Worm (Caenorhabditis elegans) whole organism, early embryonic: ENCODE measurements around the gene ZC239.21.

Source experiments
- B0310.2 ChIP-seq: sonication (generic microtip); optimal IDR thresholded peaks from 2 replicates; lab custom pipeline; 2016; ENCODE audit warnings: mild to moderate bottlenecking, missing genetic modification characterization, missing compliant biosample characterization
- F13C5.2 ChIP-seq: sonication (generic microtip); optimal IDR thresholded peaks from 2 replicates; lab custom pipeline; 2017; ENCODE audit warnings: mild to moderate bottlenecking, missing genetic modification characterization, inconsistent platforms, missing compliant biosample characterization
- aly-1 ChIP-seq: sonication (generic microtip); optimal IDR thresholded peaks from 2 replicates; lab custom pipeline; 2016; ENCODE audit warnings: missing genetic modification characterization, missing compliant biosample characterization
- ama-1 ChIP-seq: fragments of 150-350 bp; optimal IDR thresholded peaks from 2 replicates; lab custom pipeline; 2014
- ceh-13 ChIP-seq: fragments of 200-800 bp; sonication (Bioruptor generic); optimal IDR thresholded peaks from 2 replicates; lab custom pipeline; 2018; ENCODE audit warnings: mild to moderate bottlenecking, missing genetic modification characterization, missing compliant biosample characterization
- ceh-36 ChIP-seq: sonication (generic microtip); optimal IDR thresholded peaks from 2 replicates; lab custom pipeline; 2016; ENCODE audit warnings: missing genetic modification characterization, inconsistent platforms, missing compliant biosample characterization
- ets-7 ChIP-seq: sonication (generic microtip); optimal IDR thresholded peaks from 2 replicates; lab custom pipeline; 2016; ENCODE audit warnings: missing genotype, missing genetic modification characterization, missing compliant biosample characterization
- hmbx-1 ChIP-seq: sonication (generic microtip); optimal IDR thresholded peaks from 2 replicates; lab custom pipeline; 2016; ENCODE audit warnings: mild to moderate bottlenecking, missing genetic modification characterization, missing compliant biosample characterization
- hmg-4 ChIP-seq: fragments of 200-800 bp; sonication (Bioruptor generic); optimal IDR thresholded peaks from 2 replicates; lab custom pipeline; 2018; ENCODE audit warnings: mild to moderate bottlenecking, missing genetic modification characterization, missing compliant biosample characterization
- hnd-1 ChIP-seq: sonication (generic microtip); optimal IDR thresholded peaks from 2 replicates; lab custom pipeline; 2016; ENCODE audit warnings: missing genetic modification characterization, missing compliant biosample characterization
- pes-1 ChIP-seq: fragments of 200-800 bp; sonication (Bioruptor generic); IDR thresholded peaks from 2 replicates; pipeline ENCODE4 v1.3.6; 2022; ENCODE audit warnings: missing genetic modification reagents, missing genetic modification characterization, missing compliant biosample characterization
- scrt-1 ChIP-seq: fragments of 200-800 bp; sonication (Bioruptor generic); IDR thresholded peaks from 2 replicates; pipeline ENCODE4 v1.3.6; 2022; ENCODE audit warnings: missing genetic modification characterization, missing compliant biosample characterization
- sea-1 ChIP-seq: fragments of 200-800 bp; sonication (Bioruptor generic); conservative IDR thresholded peaks from 2 replicates; pipeline ENCODE4 v1.3.6; 2022; ENCODE audit warnings: missing genetic modification characterization, missing compliant biosample characterization
- tbx-11 ChIP-seq: fragments of 200-800 bp; sonication (Bioruptor generic); IDR thresholded peaks from 2 replicates; pipeline ENCODE4 v1.3.6; 2022; ENCODE audit warnings: missing genetic modification characterization, missing compliant biosample characterization
- tbx-37 ChIP-seq: fragments of 200-800 bp; sonication (Bioruptor generic); conservative IDR thresholded peaks from 2 replicates; pipeline ENCODE4 v1.3.6; 2022; ENCODE audit warnings: missing genetic modification reagents, missing genetic modification characterization, missing compliant biosample characterization
- tra-4 ChIP-seq: sonication (generic microtip); optimal IDR thresholded peaks from 2 replicates; lab custom pipeline; 2017; ENCODE audit warnings: missing genetic modification characterization, missing compliant biosample characterization

The ZC239.21 gene

ce11 chrII:3250195-3250594, 43.5 kb downstream of the ZC239.21 start:
- TF ChIP-seq ceh-36 (tag; lab: Kevin White, UChicago) (no peak), hmbx-1 (tag; lab: Kevin White, UChicago) (no peak), ets-7 (tag; lab: Kevin White, UChicago) (no peak), sea-1 (GFP tag; lab: Robert Waterston, UW) (no peak), ama-1 (no peak), tbx-37 (GFP tag; lab: Robert Waterston, UW) (no peak), pes-1 (GFP tag; lab: Robert Waterston, UW) (no peak), aly-1 (tag; lab: Kevin White, UChicago) (no peak), B0310.2 (no peak), tbx-11 (GFP tag; lab: Robert Waterston, UW) (no peak), hmg-4 (GFP tag; lab: Kevin White, UChicago) (no peak), hnd-1 (tag; lab: Kevin White, UChicago) (no peak), F13C5.2 (tag; lab: Kevin White, UChicago) (no peak)

- TF ChIP-seq aly-1 (tag; lab: Kevin White, UChicago) (no peak), F13C5.2 (tag; lab: Kevin White, UChicago) (no peak), tbx-37 (GFP tag; lab: Robert Waterston, UW) (no peak), B0310.2 (no peak), sea-1 (GFP tag; lab: Robert Waterston, UW) (no peak), ceh-13 (GFP tag; lab: Kevin White, UChicago) (no peak), hmbx-1 (tag; lab: Kevin White, UChicago) (no peak), pes-1 (GFP tag; lab: Robert Waterston, UW) (no peak), tra-4 (no peak), hmg-4 (GFP tag; lab: Kevin White, UChicago) (no peak), ets-7 (tag; lab: Kevin White, UChicago) (no peak), scrt-1 (GFP tag; lab: Robert Waterston, UW) (no peak)
These were observed 45.0 kb downstream of the ZC239.21 start for ce11 chrII:3251782-3252181.
